Fruit fly (Drosophila melanogaster): ENCODE data around the gene CG45012.

CG45012 gene

dm6 chr2L:11849658-11850057 lies 15.2 kb downstream of the CG45012 start, which contains the start of gene Mal-B2:
TSS of gene Mal-B2 (plus strand) at chr2L:11849958.
- no peak for TF ChIP-seq EcR (GFP tag; optimal IDR thresholded peaks at IDR 0.05)
- 0 out of 3 replicates have a peak, but pooled peaks have one; percentile 9 for TF ChIP-seq CG4496 (GFP tag; IDR thresholded peaks at IDR 0.05)

- no peak for TF ChIP-seq gl (tag; optimal IDR thresholded peaks at IDR 0.05)
- TF ChIP-seq CG4496 (GFP tag; IDR thresholded peaks at IDR 0.05): no peak
- no peak for TF ChIP-seq CG10348 (GFP tag; IDR thresholded peaks at IDR 0.05)
- TF ChIP-seq CG13204 (GFP tag; optimal IDR thresholded peaks at IDR 0.05): no peak
- no peak for TF ChIP-seq CG12605 (GFP tag; IDR thresholded peaks at IDR 0.05)
- no peak for TF ChIP-seq Pif1B (GFP tag; optimal IDR thresholded peaks at IDR 0.05)
- no peak for TF ChIP-seq CG34367 (tag; optimal IDR thresholded peaks at IDR 0.05)
Measured at dm6 chr2L:11853130-11853529, 18.7 kb downstream of the CG45012 start, which contains the start of gene CG42751. TSS of gene CG42751 (plus strand) at chr2L:11853430.

DNA sequence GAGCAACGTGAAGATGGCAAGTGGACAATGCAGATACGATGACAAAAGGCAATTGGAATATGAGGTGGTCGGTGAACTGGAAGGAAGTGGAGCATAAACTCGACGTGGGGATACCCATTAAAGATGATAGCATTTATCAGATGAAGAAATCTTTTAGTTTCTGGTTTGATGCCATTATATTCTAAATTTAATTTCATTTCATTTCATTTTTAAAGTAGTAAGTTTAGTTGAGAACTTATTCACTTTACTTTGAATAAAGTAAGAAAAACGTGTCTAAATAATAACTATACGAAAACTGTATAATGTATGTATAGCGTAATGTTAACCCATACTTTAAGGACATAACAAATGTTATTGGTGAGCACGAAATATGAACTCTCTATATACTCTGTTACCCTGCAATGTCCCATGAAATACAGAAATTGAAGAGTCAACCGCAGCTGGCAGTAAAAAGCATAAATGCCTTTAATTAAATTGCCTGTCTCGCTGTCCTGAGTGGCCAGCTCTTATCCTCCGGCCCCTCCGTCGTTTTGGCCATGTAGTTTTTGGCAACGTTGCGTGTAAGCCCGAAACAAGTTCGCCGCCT lies 36.6 kb downstream of the CG45012 start:
- TF ChIP-seq CG15710 (tag; optimal IDR thresholded peaks at IDR 0.05) (peak; percentile 44), fd96Ca (GFP tag; IDR thresholded peaks at IDR 0.05) (no peak), CG8159 (tag; optimal IDR thresholded peaks at IDR 0.05) (peak; percentile 66), CG13204 (GFP tag; optimal IDR thresholded peaks at IDR 0.05) (no peak), EcR (GFP tag; optimal IDR thresholded peaks at IDR 0.05) (peak; percentile 68), CG14655 (GFP tag; optimal IDR thresholded peaks at IDR 0.05) (peak; percentile 24), CG9948 (tag; optimal IDR thresholded peaks at IDR 0.05) (peak; percentile 2), CG17806 (tag; optimal IDR thresholded peaks at IDR 0.05) (peak; percentile 29), Pif1B (GFP tag; optimal IDR thresholded peaks at IDR 0.05) (peak; percentile 26), rn (GFP tag; IDR thresholded peaks at IDR 0.05) (no peak)

dm6 chr2L:11874232-11874765 lies 39.9 kb downstream of the CG45012 start:
- no peak for TF ChIP-seq gl (tag; optimal IDR thresholded peaks at IDR 0.05)
- TF ChIP-seq CG4496 (GFP tag; IDR thresholded peaks at IDR 0.05): peak; percentile 57; the same call in 1 of the 3 replicates
- no peak for TF ChIP-seq Snoo (tag; optimal IDR thresholded peaks at IDR 0.05)
- TF ChIP-seq CG12605 (GFP tag; IDR thresholded peaks at IDR 0.05): no peak
- no peak for TF ChIP-seq CG34367 (tag; optimal IDR thresholded peaks at IDR 0.05)
- TF ChIP-seq CG17806 (tag; optimal IDR thresholded peaks at IDR 0.05): no peak
- no peak for TF ChIP-seq CG8159 (tag; optimal IDR thresholded peaks at IDR 0.05)
- TF ChIP-seq EcR (GFP tag; optimal IDR thresholded peaks at IDR 0.05): no peak
- no peak for TF ChIP-seq CG10348 (GFP tag; IDR thresholded peaks at IDR 0.05)
- no peak for TF ChIP-seq rn (GFP tag; IDR thresholded peaks at IDR 0.05)
- 0 out of 3 replicates have a peak, but pooled peaks have one; percentile 30 for TF ChIP-seq fd96Ca (GFP tag; IDR thresholded peaks at IDR 0.05)
- TF ChIP-seq Pif1A (GFP tag; optimal IDR thresholded peaks at IDR 0.05): no peak
- TF ChIP-seq Ets98B (GFP tag; IDR thresholded peaks at IDR 0.05): peak; percentile 30; the same call in 1 of the 2 replicates
- TF ChIP-seq CG32121 (GFP tag; IDR thresholded peaks at IDR 0.05): peak; percentile 39; the same call in 1 of the 2 replicates
- no peak for TF ChIP-seq CG8301 (tag; optimal IDR thresholded peaks at IDR 0.05)
- no peak for TF ChIP-seq CG14655 (GFP tag; optimal IDR thresholded peaks at IDR 0.05)
- no peak for TF ChIP-seq CG13204 (GFP tag; optimal IDR thresholded peaks at IDR 0.05)
- TF ChIP-seq D1 (tag; optimal IDR thresholded peaks at IDR 0.05): no peak
- TF ChIP-seq CG15710 (tag; optimal IDR thresholded peaks at IDR 0.05): no peak
- TF ChIP-seq CG9948 (tag; optimal IDR thresholded peaks at IDR 0.05): no peak
- no peak for TF ChIP-seq Pif1B (GFP tag; optimal IDR thresholded peaks at IDR 0.05)

DNA sequence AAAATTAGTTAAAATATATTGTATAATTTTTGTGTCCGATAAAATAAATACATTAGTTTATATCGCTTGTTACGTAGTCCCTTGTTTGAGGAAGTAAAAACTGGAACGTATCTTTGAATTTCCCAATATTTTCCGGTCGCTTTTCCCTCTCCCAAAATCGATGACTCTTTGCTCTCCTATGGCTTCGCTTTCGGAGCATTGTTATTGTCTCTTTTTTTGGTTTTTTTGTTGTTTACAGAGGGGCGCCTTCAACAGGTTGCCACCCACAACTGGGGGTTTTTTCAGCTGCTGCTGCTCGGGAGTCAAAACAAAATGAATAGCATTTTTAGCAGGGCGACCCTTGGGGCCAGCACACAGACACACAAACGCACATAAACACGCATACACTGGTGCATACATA lies 40.5 kb downstream of the CG45012 start:
- TF ChIP-seq EcR (GFP tag; optimal IDR thresholded peaks at IDR 0.05): no peak
- TF ChIP-seq CG10348 (GFP tag; IDR thresholded peaks at IDR 0.05): no peak
- TF ChIP-seq rn (GFP tag; IDR thresholded peaks at IDR 0.05): no peak
- no peak for TF ChIP-seq Pif1A (GFP tag; optimal IDR thresholded peaks at IDR 0.05)
- peak; percentile 64; the same call in 2 of the 3 replicates for TF ChIP-seq CG4496 (GFP tag; IDR thresholded peaks at IDR 0.05)
- TF ChIP-seq CG32121 (GFP tag; IDR thresholded peaks at IDR 0.05): no peak
- peak; percentile 94 for TF ChIP-seq CG12605 (GFP tag; IDR thresholded peaks at IDR 0.05)
- TF ChIP-seq CG8301 (tag; optimal IDR thresholded peaks at IDR 0.05): no peak
- TF ChIP-seq Ets98B (GFP tag; IDR thresholded peaks at IDR 0.05): peak; percentile 27; the same call in 1 of the 2 replicates
- TF ChIP-seq D1 (tag; optimal IDR thresholded peaks at IDR 0.05): no peak
- TF ChIP-seq CG15710 (tag; optimal IDR thresholded peaks at IDR 0.05): no peak
- 0 out of 3 replicates have a peak, but pooled peaks have one; percentile 21 for TF ChIP-seq fd96Ca (GFP tag; IDR thresholded peaks at IDR 0.05)
- TF ChIP-seq CG14655 (GFP tag; optimal IDR thresholded peaks at IDR 0.05): peak; percentile 2
- TF ChIP-seq Pif1B (GFP tag; optimal IDR thresholded peaks at IDR 0.05): no peak
- no peak for TF ChIP-seq CG9948 (tag; optimal IDR thresholded peaks at IDR 0.05)
- TF ChIP-seq CG17806 (tag; optimal IDR thresholded peaks at IDR 0.05): no peak

- TF ChIP-seq CG34367 (tag; optimal IDR thresholded peaks at IDR 0.05) (no peak), CG8301 (tag; optimal IDR thresholded peaks at IDR 0.05) (no peak), EcR (GFP tag; optimal IDR thresholded peaks at IDR 0.05) (no peak), D1 (tag; optimal IDR thresholded peaks at IDR 0.05) (no peak), rn (GFP tag; IDR thresholded peaks at IDR 0.05) (no peak), Snoo (tag; optimal IDR thresholded peaks at IDR 0.05) (no peak), Pif1A (GFP tag; optimal IDR thresholded peaks at IDR 0.05) (no peak), CG12605 (GFP tag; IDR thresholded peaks at IDR 0.05) (no peak), CG8159 (tag; optimal IDR thresholded peaks at IDR 0.05) (no peak), Pif1B (GFP tag; optimal IDR thresholded peaks at IDR 0.05) (no peak)
Measured at dm6 chr2L:11878812-11879328, 44.5 kb downstream of the CG45012 start.
